Fruit fly (Drosophila melanogaster): ENCODE results near the gene inaF-D.

The inaF-D gene

DNA sequence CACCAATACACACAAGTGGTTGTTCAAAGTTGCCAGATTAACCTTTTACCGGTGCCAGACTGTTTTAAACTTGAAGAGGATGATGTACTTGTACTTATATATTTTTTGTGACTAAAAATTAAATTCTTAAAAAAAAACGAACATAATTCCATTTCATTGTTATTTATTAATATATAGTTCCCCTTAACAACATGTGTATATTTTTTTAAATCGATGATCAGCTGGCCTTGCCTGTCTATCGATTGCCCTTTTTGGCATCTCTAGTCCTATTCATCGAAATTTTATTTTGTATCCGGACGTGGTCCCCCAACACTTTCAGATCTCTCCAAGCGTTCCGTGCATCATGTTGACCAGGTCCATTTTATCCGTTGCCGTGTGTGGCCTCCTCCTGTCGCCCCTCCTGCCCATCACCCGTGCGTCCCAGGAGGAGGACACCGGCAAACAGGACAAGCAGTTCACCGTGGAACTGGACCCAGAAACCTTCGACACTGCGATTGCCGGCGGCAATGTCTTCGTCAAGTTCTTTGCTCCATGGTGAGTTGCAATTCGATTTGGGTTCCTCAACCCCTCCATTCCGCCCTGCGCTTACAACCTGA lies 12.1 kb downstream of the inaF-D start, which contains the start of gene prtp:
TSS of gene prtp (plus strand) at position 26 of the 596 bp plus-strand sequence.
- TF ChIP-seq Fer2 (tag; optimal IDR thresholded peaks at IDR 0.05) (no peak), C15 (GFP tag; IDR thresholded peaks at IDR 0.05) (no peak), jing (GFP tag; optimal IDR thresholded peaks at IDR 0.05) (no peak), cg (GFP tag; optimal IDR thresholded peaks at IDR 0.05) (peak; percentile 92), gem (tag; optimal IDR thresholded peaks at IDR 0.05) (peak; percentile 38), Elba2 (GFP tag; optimal IDR thresholded peaks at IDR 0.05) (no peak), E2f1 (GFP tag; IDR thresholded peaks at IDR 0.05) (no peak; the same call in 1 of the 2 replicates), Myb (GFP tag; optimal IDR thresholded peaks at IDR 0.05) (no peak), NC2α (GFP tag; optimal IDR thresholded peaks at IDR 0.05) (no peak), CG11560 (tag; IDR thresholded peaks at IDR 0.05) (no peak), mld (GFP tag; IDR thresholded peaks at IDR 0.05; ENCODE audit: partially characterized antibody) (0 out of 3 replicates have a peak, but pooled peaks have one; percentile 21), CG13894 (tag; optimal IDR thresholded peaks at IDR 0.05) (no peak), CG12659 (GFP tag; optimal IDR thresholded peaks at IDR 0.05) (peak; percentile 23), ind (GFP tag; optimal IDR thresholded peaks at IDR 0.05) (no peak), slp2 (GFP tag; optimal IDR thresholded peaks at IDR 0.05) (no peak), CG14860 (GFP tag; IDR thresholded peaks at IDR 0.05; ENCODE audit: partially characterized antibody) (no peak; the same call in 2 of the 3 replicates), MTF-1 (GFP tag; optimal IDR thresholded peaks at IDR 0.05; ENCODE audit: borderline replicate concordance) (no peak), Sry-β (GFP tag; optimal IDR thresholded peaks at IDR 0.05) (peak; percentile 78), CG31365 (tag; optimal IDR thresholded peaks at IDR 0.05) (no peak), unpg (GFP tag; optimal IDR thresholded peaks at IDR 0.05) (peak; percentile 16), gt (GFP tag; IDR thresholded peaks at IDR 0.05) (no peak), Camta (GFP tag; optimal IDR thresholded peaks at IDR 0.05) (peak; percentile 12), CG2116 (GFP tag; optimal IDR thresholded peaks at IDR 0.05) (peak; percentile 92), lab (GFP tag; optimal IDR thresholded peaks at IDR 0.05) (no peak), fru (optimal IDR thresholded peaks at IDR 0.05) (no peak), CG10543 (GFP tag; optimal IDR thresholded peaks at IDR 0.05) (no peak), CG11085 (GFP tag; IDR thresholded peaks at IDR 0.05) (no peak), CG4282 (GFP tag; optimal IDR thresholded peaks at IDR 0.05) (no peak), BEAF-32 (GFP tag; optimal IDR thresholded peaks at IDR 0.05) (peak; percentile 68), emc (GFP tag; optimal IDR thresholded peaks at IDR 0.05) (no peak), CG34422 (GFP tag; IDR thresholded peaks at IDR 0.05) (no peak), Sin3A (optimal IDR thresholded peaks at IDR 0.05) (peak; percentile 44), CG13296 (GFP tag; optimal IDR thresholded peaks at IDR 0.05) (no peak), HLH54F (GFP tag; optimal IDR thresholded peaks at IDR 0.05) (no peak), CG12219 (GFP tag; optimal IDR thresholded peaks at IDR 0.05) (no peak), sqz (GFP tag; optimal IDR thresholded peaks at IDR 0.05) (no peak), CG12299 (tag; optimal IDR thresholded peaks at IDR 0.05) (peak; percentile 26), lov (optimal IDR thresholded peaks at IDR 0.05) (no peak), lov (GFP tag; IDR thresholded peaks at IDR 0.05) (no peak), Spps (tag; optimal IDR thresholded peaks at IDR 0.05) (no peak), amos (GFP tag; IDR thresholded peaks at IDR 0.05; ENCODE audit: partially characterized antibody) (peak; percentile 21; the same call in 1 of the 2 replicates), CG15073 (GFP tag; optimal IDR thresholded peaks at IDR 0.05) (no peak), Scr (GFP tag; IDR thresholded peaks at IDR 0.05; ENCODE audit: partially characterized antibody) (peak; percentile 69), CG10654 (GFP tag; optimal IDR thresholded peaks at IDR 0.05) (peak; percentile 8), Ets65A (GFP tag) (no peak), BtbVII (GFP tag; optimal IDR thresholded peaks at IDR 0.05) (no peak), Mes4 (GFP tag; optimal IDR thresholded peaks at IDR 0.05) (no peak), HLHmδ (GFP tag; optimal IDR thresholded peaks at IDR 0.05) (no peak), Rfx (GFP tag; IDR thresholded peaks at IDR 0.05) (no peak), pnt (GFP tag; optimal IDR thresholded peaks at IDR 0.05) (no peak), slbo (GFP tag; IDR thresholded peaks at IDR 0.05) (0 out of 2 replicates have a peak, but pooled peaks have one; percentile 3)

All from whole organism, embryonic.